Fruit fly (Drosophila melanogaster) whole organism, embryonic: ENCODE results near the gene twe.

Experiments
- Abd-B ChIP-seq: fragments of 200-800 bp; sonication (Bioruptor generic); optimal IDR thresholded peaks from 2 replicates; lab custom pipeline; 2018; ENCODE audit warnings: missing biosample characterization, mild to moderate bottlenecking, missing genetic modification characterization, moderate library complexity
- CG10366 ChIP-seq: fragments of 200-800 bp; sonication (Bioruptor generic); IDR thresholded peaks from 2 replicates; pipeline ENCODE4 v1.3.6; 2022; ENCODE audit warnings: missing biosample characterization, missing genetic modification characterization
- Dad ChIP-seq: fragments of 200-800 bp; sonication (Bioruptor generic); optimal IDR thresholded peaks from 3 replicates; lab custom pipeline; 2016; ENCODE audit warnings: missing biosample characterization, missing genetic modification characterization
- Oaz ChIP-seq: fragments of 200-800 bp; sonication (Bioruptor generic); IDR thresholded peaks from 2 replicates; pipeline ENCODE4 v1.3.6; 2022; ENCODE audit warnings: missing biosample characterization, missing genetic modification characterization
- gce ChIP-seq: fragments of 200-800 bp; sonication (Bioruptor generic); IDR thresholded peaks from 3 replicates; pipeline ENCODE4 v1.3.6; 2022; ENCODE audit warnings: missing biosample characterization, missing genetic modification characterization
- sim ChIP-seq: fragments of 200-800 bp; sonication (Bioruptor generic); IDR thresholded peaks from 2 replicates; pipeline ENCODE4 v1.3.6; 2022; ENCODE audit warnings: missing biosample characterization, missing genetic modification characterization

DNA sequence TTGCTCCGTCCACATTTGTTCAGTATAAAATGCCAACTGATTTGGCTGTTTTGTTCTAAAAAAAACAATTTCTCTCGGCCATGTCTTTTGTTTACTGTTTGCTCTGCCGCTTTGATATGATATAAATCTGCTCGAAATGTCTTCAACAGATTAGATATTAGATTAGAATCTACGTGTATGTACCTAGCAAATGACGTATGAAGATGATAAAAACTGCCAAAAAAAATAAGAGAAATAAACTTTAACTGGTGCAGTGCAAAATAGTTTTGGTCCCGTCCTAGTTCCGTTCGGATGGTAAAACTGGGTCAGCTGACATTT, 5.6 kb downstream of the twe start:
- no peak for TF ChIP-seq gce
- no peak for TF ChIP-seq CG10366 (GFP tag; lab: Robert Waterston, UW)
- TF ChIP-seq Oaz, result no peak
- no peak for TF ChIP-seq Abd-B
- TF ChIP-seq sim, result no peak
- no peak for TF ChIP-seq Dad (GFP tag; lab: Kevin White, UChicago)
